Worm (Caenorhabditis elegans): Measurements from ENCODE around the gene unc-93.

unc-93 gene

ce11 chrIII:3623772-3624171 lies 20.4 kb upstream of the unc-93 start:
- TF ChIP-seq let-607 (tag; optimal IDR thresholded peaks at IDR 0.05) (no peak), zfh-2 (GFP tag; conservative IDR thresholded peaks at IDR 0.05) (peak; percentile 78), hmg-1.2 (GFP tag; IDR thresholded peaks at IDR 0.05) (peak; percentile 35; the same call in 1 of the 2 replicates)

- TF ChIP-seq cebp-2 (GFP tag; IDR thresholded peaks at IDR 0.05) (no peak), unc-130 (GFP tag; optimal IDR thresholded peaks at IDR 0.05) (no peak), nhr-80 (tag; optimal IDR thresholded peaks at IDR 0.05) (no peak), lin-35 (GFP tag; optimal IDR thresholded peaks at IDR 0.05) (no peak), B0035.1 (tag; optimal IDR thresholded peaks at IDR 0.05) (no peak), mel-28 (tag; optimal IDR thresholded peaks at IDR 0.05; ENCODE audit: borderline replicate concordance) (no peak), dpff-1 (tag; optimal IDR thresholded peaks at IDR 0.05) (no peak), F55B11.4 (tag; optimal IDR thresholded peaks at IDR 0.05; ENCODE audit: borderline replicate concordance, insufficient read depth) (no peak), ama-1 (optimal IDR thresholded peaks at IDR 0.05) (no peak), ama-1 (GFP tag; optimal IDR thresholded peaks at IDR 0.05) (no peak), athp-1 (tag; optimal IDR thresholded peaks at IDR 0.05) (no peak), K11D2.4 (GFP tag; IDR thresholded peaks at IDR 0.05) (no peak), repo-1 (tag; optimal IDR thresholded peaks at IDR 0.05) (no peak), dox-1 (GFP tag; IDR thresholded peaks at IDR 0.05) (no peak), pha-4 (tag; optimal IDR thresholded peaks at IDR 0.05) (no peak), aptf-3 (GFP tag; IDR thresholded peaks at IDR 0.05) (no peak), hmg-1.2 (GFP tag; IDR thresholded peaks at IDR 0.05) (no peak), akir-1 (GFP tag; optimal IDR thresholded peaks at IDR 0.05) (no peak), B0261.1 (tag; optimal IDR thresholded peaks at IDR 0.05) (no peak)
Observed at ce11 chrIII:3627042-3627441, 17.1 kb upstream of the unc-93 start, which contains the start of gene sel-8. Gene sel-8, minus strand, starts transcription at chrIII:3627142.

ce11 chrIII:3630337-3630736 lies 13.8 kb upstream of the unc-93 start, which contains the start of gene mrps-31:
Gene mrps-31, minus strand, starts transcription at chrIII:3630372.
- TF ChIP-seq nhr-27 (tag; optimal IDR thresholded peaks at IDR 0.05) (no peak), rec-8 (tag; optimal IDR thresholded peaks at IDR 0.05) (no peak), bed-1 (GFP tag; IDR thresholded peaks at IDR 0.05) (no peak), let-607 (tag; optimal IDR thresholded peaks at IDR 0.05) (peak in 1 of 2 experiments; percentile 25), snpc-4 (GFP tag; optimal IDR thresholded peaks at IDR 0.05) (no peak), snpc-4 (tag; optimal IDR thresholded peaks at IDR 0.05) (peak in 1 of 4 experiments; percentile 7), F23B12.7 (tag; optimal IDR thresholded peaks at IDR 0.05; ENCODE audit: insufficient read depth) (peak; percentile 32), madf-10 (tag; optimal IDR thresholded peaks at IDR 0.05) (peak; percentile 17), hlh-26 (GFP tag; conservative IDR thresholded peaks at IDR 0.05) (no peak), fkh-3 (tag; optimal IDR thresholded peaks at IDR 0.05) (no peak), lin-35 (GFP tag; optimal IDR thresholded peaks at IDR 0.05) (no peak), mcd-1 (GFP tag; IDR thresholded peaks at IDR 0.05) (0 out of 2 replicates have a peak, but pooled peaks have one; percentile 21), lin-40 (tag; optimal IDR thresholded peaks at IDR 0.05) (peak; percentile 39), ceh-27 (GFP tag; optimal IDR thresholded peaks at IDR 0.05) (no peak), ceh-100 (GFP tag; IDR thresholded peaks at IDR 0.05) (no peak), madf-6 (GFP tag; IDR thresholded peaks at IDR 0.05) (0 out of 2 replicates have a peak, but pooled peaks have one; percentile 28), attf-3 (GFP tag; conservative IDR thresholded peaks at IDR 0.05) (peak; percentile 97), tbp1 (GFP tag; optimal IDR thresholded peaks at IDR 0.05) (peak; percentile 14), attf-5 (GFP tag; optimal IDR thresholded peaks at IDR 0.05) (peak; percentile 16), bed-2 (GFP tag; IDR thresholded peaks at IDR 0.05) (no peak), nhr-90 (tag; optimal IDR thresholded peaks at IDR 0.05) (peak; percentile 2), efl-1 (GFP tag; optimal IDR thresholded peaks at IDR 0.05) (peak; percentile 38), mel-28 (tag; optimal IDR thresholded peaks at IDR 0.05; ENCODE audit: borderline replicate concordance) (no peak), cebp-1 (GFP tag; IDR thresholded peaks at IDR 0.05) (no peak), cebp-1 (tag; optimal IDR thresholded peaks at IDR 0.05) (peak; percentile 49), nhr-80 (tag; optimal IDR thresholded peaks at IDR 0.05) (peak; percentile 81)
